Worm (Caenorhabditis elegans) whole organism, L4 larva: ENCODE measurements around the gene dap-3.

ENCODE experiments used
- D1046.2 ChIP-seq: fragments of 200-800 bp; sonication (Bioruptor generic); IDR thresholded peaks from 2 replicates; pipeline ENCODE4 v1.3.6; 2022; ENCODE audit warnings: missing genetic modification characterization, missing compliant biosample characterization
- F44E2.7 ChIP-seq: fragments of 200-800 bp; sonication (Bioruptor generic); IDR thresholded peaks from 2 replicates; pipeline ENCODE4 v2.1.2; 2022; ENCODE audit warnings: missing genetic modification characterization, missing compliant biosample characterization
- R02D3.7 ChIP-seq: fragments of 150-350 bp; sonication (generic microtip); optimal IDR thresholded peaks from 3 replicates; lab custom pipeline; 2014; ENCODE audit warnings: missing biosample characterization, missing genetic modification characterization
- T20F7.1 ChIP-seq: fragments of 200-800 bp; sonication (Bioruptor generic); optimal IDR thresholded peaks from 2 replicates; lab custom pipeline; 2018; ENCODE audit warnings: mild to moderate bottlenecking, missing genetic modification characterization, missing compliant biosample characterization
- Y48G9A.11 ChIP-seq: fragments of 200-800 bp; sonication (Bioruptor generic); IDR thresholded peaks from 2 replicates; pipeline ENCODE4 v1.3.6; 2022; ENCODE audit warnings: missing genetic modification reagents, missing genetic modification characterization, missing compliant biosample characterization
- Y5F2A.4 ChIP-seq: fragments of 200-800 bp; sonication (Bioruptor generic); optimal IDR thresholded peaks from 2 replicates; lab custom pipeline; 2018; ENCODE audit warnings: mild to moderate bottlenecking, missing genetic modification characterization, missing compliant biosample characterization
- Y75B8A.6 ChIP-seq: fragments of 200-800 bp; sonication (Bioruptor generic); IDR thresholded peaks from 2 replicates; pipeline ENCODE4 v1.3.6; 2022; ENCODE audit warnings: missing genetic modification reagents, missing genetic modification characterization, missing compliant biosample characterization
- ZK546.5 ChIP-seq, 2 experiments: sonication (generic microtip); optimal IDR thresholded peaks; 2 replicates each; lab custom pipeline; 2017; ENCODE audit warnings: missing biosample characterization in 2 of 2, missing genetic modification characterization in 2 of 2
- ama-1 ChIP-seq: fragments of 150-350 bp; optimal IDR thresholded peaks from 2 replicates; lab custom pipeline; 2014; ENCODE audit warnings: inconsistent platforms, mixed read lengths
- arid-1 ChIP-seq: fragments of 200-800 bp; sonication (Bioruptor generic); conservative IDR thresholded peaks from 2 replicates; pipeline ENCODE4 v1.3.6; 2022; ENCODE audit warnings: missing genetic modification reagents, missing genetic modification characterization, missing compliant biosample characterization
- attf-4 ChIP-seq: sonication (generic microtip); optimal IDR thresholded peaks from 3 replicates; lab custom pipeline; 2017; ENCODE audit warnings: missing biosample characterization, missing genetic modification characterization
- ceh-28 ChIP-seq: fragments of 150-350 bp; optimal IDR thresholded peaks from 2 replicates; lab custom pipeline; 2014; ENCODE audit warnings: missing biosample characterization, missing genetic modification reagents, missing genetic modification characterization
- ceh-32 ChIP-seq: sonication (generic microtip); optimal IDR thresholded peaks from 2 replicates; lab custom pipeline; 2016; ENCODE audit warnings: mild to moderate bottlenecking, missing genetic modification characterization, missing compliant biosample characterization; ENCODE audit not compliant: poor library complexity
- ceh-44 ChIP-seq: fragments of 200-800 bp; sonication (Bioruptor generic); IDR thresholded peaks from 2 replicates; pipeline ENCODE4 v1.3.6; 2022; ENCODE audit warnings: missing genetic modification reagents, missing genetic modification characterization, missing compliant biosample characterization
- ceh-62 ChIP-seq: sonication (generic microtip); optimal IDR thresholded peaks from 2 replicates; lab custom pipeline; 2017; ENCODE audit warnings: missing biosample characterization, missing genetic modification characterization
- ceh-82 ChIP-seq: sonication (generic microtip); optimal IDR thresholded peaks from 2 replicates; lab custom pipeline; 2017; ENCODE audit warnings: missing biosample characterization, missing genetic modification characterization
- ces-1 ChIP-seq: fragments of 150-350 bp; sonication (generic microtip); optimal IDR thresholded peaks from 4 replicates; lab custom pipeline; 2014; ENCODE audit warnings: missing biosample characterization, missing genetic modification reagents, missing genetic modification characterization
- cey-2 ChIP-seq: sonication (generic microtip); optimal IDR thresholded peaks from 3 replicates; lab custom pipeline; 2017; ENCODE audit warnings: missing genetic modification characterization, mild to moderate bottlenecking, missing compliant biosample characterization, antibody characterized with exemption, borderline replicate concordance; ENCODE audit not compliant: insufficient read depth
- daf-16 ChIP-seq, 3 experiments: sonication (generic microtip); optimal IDR thresholded peaks; 2 replicates each; lab custom pipeline; 2016 to 2017; ENCODE audit warnings: missing genetic modification characterization in 3 of 3, missing genetic modification reagents in 3 of 3, mild to moderate bottlenecking in 2 of 3, missing compliant biosample characterization in 2 of 3, missing biosample characterization in 1 of 3, moderate library complexity in 1 of 3
- daf-19 ChIP-seq: fragments of 200-800 bp; sonication (Bioruptor generic); conservative IDR thresholded peaks from 2 replicates; pipeline ENCODE4 v1.3.6; 2022; ENCODE audit warnings: missing genetic modification characterization, missing compliant biosample characterization
- dmd-8 ChIP-seq: fragments of 200-800 bp; sonication (Bioruptor generic); IDR thresholded peaks from 2 replicates; pipeline ENCODE4 v1.3.6; 2022; ENCODE audit warnings: missing genetic modification characterization, missing compliant biosample characterization
- dmd-9 ChIP-seq: fragments of 200-800 bp; sonication (Bioruptor generic); IDR thresholded peaks from 2 replicates; pipeline ENCODE4 v1.3.6; 2022; ENCODE audit warnings: missing genetic modification reagents, missing genetic modification characterization, missing compliant biosample characterization
- dpl-1 ChIP-seq: fragments of 150-350 bp; optimal IDR thresholded peaks from 2 replicates; lab custom pipeline; 2014; ENCODE audit warnings: missing biosample characterization, missing genetic modification reagents, missing genetic modification characterization
- egl-27 ChIP-seq: sonication (generic microtip); optimal IDR thresholded peaks from 3 replicates; lab custom pipeline; 2017; ENCODE audit warnings: missing biosample characterization, missing genetic modification reagents, missing genetic modification characterization
- fkh-10 ChIP-seq: fragments of 150-350 bp; optimal IDR thresholded peaks from 2 replicates; lab custom pipeline; 2014; ENCODE audit warnings: missing biosample characterization, missing genetic modification reagents, missing genetic modification characterization
- fos-1 ChIP-seq: fragments of 150-350 bp; optimal IDR thresholded peaks from 2 replicates; lab custom pipeline; 2014; ENCODE audit warnings: missing biosample characterization, missing genetic modification characterization
- hif-1 ChIP-seq, 2 experiments: sonication (generic microtip); optimal IDR thresholded peaks; 2 replicates each; lab custom pipeline; 2016 to 2017; ENCODE audit warnings: missing compliant biosample characterization in 2 of 2, missing genetic modification characterization in 2 of 2, missing genetic modification reagents in 2 of 2, missing genotype in 2 of 2, mild to moderate bottlenecking in 1 of 2
- hlh-11 ChIP-seq: fragments of 200-800 bp; sonication (Bioruptor generic); optimal IDR thresholded peaks from 2 replicates; lab custom pipeline; 2018; ENCODE audit warnings: mild to moderate bottlenecking, missing genetic modification characterization, missing compliant biosample characterization
- lin-15B ChIP-seq: fragments of 150-350 bp; sonication (generic microtip); optimal IDR thresholded peaks from 3 replicates; lab custom pipeline; 2014; ENCODE audit warnings: missing biosample characterization, missing genetic modification characterization
- lin-29 ChIP-seq: fragments of 200-800 bp; sonication (Bioruptor generic); IDR thresholded peaks from 2 replicates; pipeline ENCODE4 v1.3.6; 2022; ENCODE audit warnings: missing genetic modification reagents, missing genetic modification characterization, missing compliant biosample characterization
- lin-38 ChIP-seq: fragments of 200-800 bp; sonication (Bioruptor generic); IDR thresholded peaks from 2 replicates; pipeline ENCODE4 v1.3.6; 2022; ENCODE audit warnings: missing genetic modification reagents, missing genetic modification characterization, missing compliant biosample characterization
- lir-3 ChIP-seq: sonication (generic microtip); optimal IDR thresholded peaks from 2 replicates; lab custom pipeline; 2016; ENCODE audit warnings: mild to moderate bottlenecking, missing genetic modification characterization, missing compliant biosample characterization
- lsy-2 ChIP-seq, 2 experiments: fragments of 150-350 bp in 1 of 2; sonication (generic microtip) in 1 of 2; optimal IDR thresholded peaks; 2 replicates each; lab custom pipeline; 2014 to 2017; ENCODE audit warnings: missing biosample characterization in 2 of 2, missing genetic modification characterization in 2 of 2
- madf-5 ChIP-seq, 2 experiments: fragments of 200-800 bp; sonication (Bioruptor generic); IDR thresholded peaks; 2 replicates each; pipeline ENCODE4 v1.3.6; 2022; ENCODE audit warnings: missing compliant biosample characterization in 2 of 2, missing genetic modification characterization in 2 of 2
- madf-9 ChIP-seq: fragments of 200-800 bp; sonication (Bioruptor generic); conservative IDR thresholded peaks from 2 replicates; pipeline ENCODE4 v1.3.6; 2022; ENCODE audit warnings: missing genetic modification reagents, missing genetic modification characterization, missing compliant biosample characterization
- mdt-29 ChIP-seq: fragments of 200-800 bp; sonication (Bioruptor generic); IDR thresholded peaks from 2 replicates; pipeline ENCODE4 v1.3.6; 2022; ENCODE audit warnings: missing genetic modification reagents, missing genetic modification characterization, missing compliant biosample characterization
- mxl-2 ChIP-seq: fragments of 200-800 bp; sonication (Bioruptor generic); conservative IDR thresholded peaks from 2 replicates; pipeline ENCODE4 v1.3.6; 2022; ENCODE audit warnings: missing genetic modification reagents, missing genetic modification characterization, missing compliant biosample characterization
- nhr-10 ChIP-seq: fragments of 150-350 bp; optimal IDR thresholded peaks from 2 replicates; lab custom pipeline; 2014; ENCODE audit warnings: missing biosample characterization, missing genetic modification characterization
- nhr-6 ChIP-seq: fragments of 150-350 bp; optimal IDR thresholded peaks from 2 replicates; lab custom pipeline; 2014; ENCODE audit warnings: missing biosample characterization, missing genetic modification characterization
- pha-4 ChIP-seq, 2 experiments: fragments of 150-350 bp in 1 of 2; fragments of 200-800 bp in 1 of 2; sonication (Bioruptor generic) in 1 of 2; IDR thresholded peaks in 1 of 2; optimal IDR thresholded peaks in 1 of 2; 2 replicates each; pipeline versions ENCODE4 v1.3.6 to Lab custom; 2014 to 2022; ENCODE audit warnings: missing genetic modification characterization in 2 of 2, missing genetic modification reagents in 2 of 2, missing biosample characterization in 1 of 2, missing compliant biosample characterization in 1 of 2
- sdz-12 ChIP-seq: fragments of 200-800 bp; sonication (Bioruptor generic); optimal IDR thresholded peaks from 2 replicates; lab custom pipeline; 2018; ENCODE audit warnings: mild to moderate bottlenecking, missing genetic modification characterization, missing compliant biosample characterization
- skn-1 ChIP-seq: fragments of 150-350 bp; optimal IDR thresholded peaks from 2 replicates; lab custom pipeline; 2014; ENCODE audit warnings: missing biosample characterization, missing genetic modification characterization
- snpc-4 ChIP-seq: fragments of 150-350 bp; optimal IDR thresholded peaks from 2 replicates; lab custom pipeline; 2014; ENCODE audit warnings: missing biosample characterization, missing genetic modification characterization
- tra-1 ChIP-seq: fragments of 200-800 bp; sonication (Bioruptor generic); IDR thresholded peaks from 2 replicates; pipeline ENCODE4 v1.3.6; 2022; ENCODE audit warnings: missing genetic modification reagents, missing genetic modification characterization, missing compliant biosample characterization
- unc-62 ChIP-seq, 3 experiments: fragments of 150-350 bp in 1 of 3; sonication (generic microtip); optimal IDR thresholded peaks in 2 of 3; peaks in 1 of 3; 1 replicate in 1 of 3; 2 replicates in 2 of 3; lab custom pipeline; 2014 to 2017; ENCODE audit warnings: missing biosample characterization in 3 of 3, missing genetic modification characterization in 3 of 3, missing genetic modification reagents in 3 of 3, missing genotype in 1 of 3
- zag-1 ChIP-seq: fragments of 150-350 bp; optimal IDR thresholded peaks from 2 replicates; lab custom pipeline; 2014; ENCODE audit warnings: missing biosample characterization, missing genetic modification characterization
- zfp-3 ChIP-seq: fragments of 200-800 bp; sonication (Bioruptor generic); conservative IDR thresholded peaks from 2 replicates; pipeline ENCODE4 v1.3.6; 2022; ENCODE audit warnings: missing genetic modification reagents, missing genetic modification characterization, missing compliant biosample characterization

dap-3 gene

DNA sequence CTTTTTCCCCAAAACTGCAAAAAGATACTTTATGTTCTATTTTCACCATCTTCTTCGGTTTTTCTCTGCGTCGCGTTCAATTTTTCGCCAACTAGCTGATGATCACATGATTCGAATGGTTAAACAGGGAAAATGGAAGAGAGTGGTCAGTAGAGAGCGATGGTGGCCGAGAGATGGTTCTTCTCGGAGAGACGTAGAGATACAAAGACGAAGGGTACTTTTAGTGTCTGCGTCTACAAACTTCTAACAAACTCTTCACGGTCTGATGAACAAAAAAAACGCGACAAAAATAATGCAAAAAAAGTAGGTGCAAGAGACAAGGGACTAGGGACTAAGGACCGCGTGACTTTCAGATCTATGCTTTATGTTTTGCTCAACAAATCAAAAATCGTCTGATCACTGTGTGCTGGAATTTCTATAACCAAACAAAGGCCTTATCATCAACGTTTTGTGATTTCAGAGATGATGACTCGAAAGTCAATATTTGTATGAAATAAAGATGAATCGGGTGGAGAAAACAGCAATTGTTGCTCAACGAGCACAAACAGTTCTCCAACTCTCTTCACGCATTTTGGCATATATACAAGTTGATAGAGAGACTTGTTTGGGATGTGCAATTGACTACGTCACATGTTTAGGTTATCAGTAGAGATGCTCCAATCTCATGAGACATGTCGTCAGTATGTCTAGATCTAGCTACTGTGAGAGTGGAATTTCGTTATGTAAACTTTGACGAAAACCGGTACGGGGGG lies 28.8 kb upstream of the dap-3 start (continued):
- TF ChIP-seq lin-15B (tag; lab: Kevin White, UChicago) (no peak), mxl-2 (GFP tag; lab: Robert Waterston, UW) (0 out of 2 replicates have a peak, but pooled peaks have one; percentile 16), lin-38 (GFP tag; lab: Robert Waterston, UW) (peak; percentile 63), lsy-2 (tag; optimal IDR thresholded peaks at IDR 0.05; lab: Kevin White, UChicago) (peak; percentile 76 to 92), F44E2.7 (GFP tag; lab: Robert Waterston, UW) (no peak), unc-62 (GFP tag; optimal IDR thresholded peaks at IDR 0.05 in 1 of 2; lab: Kevin White, UChicago) (peak in 1 of 2 experiments; percentile 100), unc-62 (tag; optimal IDR thresholded peaks at IDR 0.05; lab: Kevin White, UChicago) (no peak), egl-27 (no peak), hlh-11 (tag; lab: Kevin White, UChicago) (peak; percentile 96), nhr-6 (tag; lab: Kevin White, UChicago) (peak; percentile 66), madf-5 (GFP tag; IDR thresholded peaks at IDR 0.05; lab: Robert Waterston, UW) (no peak; a peak in 1 of 4 replicates), ZK546.5 (tag; optimal IDR thresholded peaks at IDR 0.05; lab: Kevin White, UChicago) (peak in 1 of 2 experiments; percentile 33), snpc-4 (tag; lab: Kevin White, UChicago) (no peak), fkh-10 (GFP tag; lab: Kevin White, UChicago) (peak; percentile 91), cey-2 (tag; lab: Kevin White, UChicago) (peak; percentile 57), fos-1 (tag; lab: Kevin White, UChicago) (peak; percentile 66), zfp-3 (GFP tag; lab: Robert Waterston, UW) (0 out of 2 replicates have a peak, but pooled peaks have one; percentile 42), tra-1 (GFP tag; lab: Robert Waterston, UW) (peak; percentile 82), ceh-82 (tag; lab: Kevin White, UChicago) (no peak), pha-4 (GFP tag; IDR thresholded peaks at IDR 0.05; lab: Robert Waterston, UW) (peak; percentile 41; the same call in 1 of the 2 replicates), pha-4 (tag; optimal IDR thresholded peaks at IDR 0.05; lab: Kevin White, UChicago) (no peak), ceh-44 (no peak), ama-1 (lab: Kevin White, UChicago) (peak; percentile 82), mdt-29 (GFP tag; lab: Robert Waterston, UW) (peak; percentile 55; the same call in 1 of the 2 replicates), Y5F2A.4 (GFP tag; lab: Kevin White, UChicago) (no peak), ceh-62 (no peak), arid-1 (GFP tag; lab: Robert Waterston, UW) (peak; percentile 28; the same call in 1 of the 2 replicates), Y48G9A.11 (GFP tag; lab: Robert Waterston, UW) (no peak), daf-16 (GFP tag; optimal IDR thresholded peaks at IDR 0.05; lab: Kevin White, UChicago) (peak in 1 of 2 experiments; percentile 79), daf-16 (tag; optimal IDR thresholded peaks at IDR 0.05; lab: Kevin White, UChicago) (peak; percentile 86), zag-1 (tag; lab: Kevin White, UChicago) (peak; percentile 52), madf-9 (GFP tag; lab: Robert Waterston, UW) (peak; percentile 39), R02D3.7 (tag; lab: Kevin White, UChicago) (no peak), D1046.2 (GFP tag; lab: Robert Waterston, UW) (no peak), dmd-9 (no peak), hif-1 (tag; optimal IDR thresholded peaks at IDR 0.05; lab: Kevin White, UChicago) (peak; percentile 25 to 69), T20F7.1 (GFP tag; lab: Kevin White, UChicago) (peak; percentile 67), attf-4 (no peak), lin-29 (GFP tag; lab: Robert Waterston, UW) (peak; percentile 70; the same call in 1 of the 2 replicates), dpl-1 (GFP tag; lab: Kevin White, UChicago) (peak; percentile 64), Y75B8A.6 (GFP tag; lab: Robert Waterston, UW) (0 out of 2 replicates have a peak, but pooled peaks have one; percentile 74), ces-1 (GFP tag; lab: Kevin White, UChicago) (peak; percentile 63), skn-1 (tag; lab: Kevin White, UChicago) (no peak), nhr-10 (tag; lab: Kevin White, UChicago) (peak; percentile 82), ceh-32 (tag; lab: Kevin White, UChicago) (no peak), ceh-28 (peak; percentile 14), sdz-12 (GFP tag; lab: Kevin White, UChicago) (peak; percentile 7), lir-3 (tag; lab: Kevin White, UChicago) (no peak), daf-19 (GFP tag; lab: Robert Waterston, UW) (no peak), dmd-8 (GFP tag; lab: Robert Waterston, UW) (no peak)
